Worm (Caenorhabditis elegans) whole organism, late embryonic: Measurements from ENCODE around the gene R07E3.1.

Experiments used
- T23F11.4 ChIP-seq: fragments of 200-800 bp; sonication (Bioruptor generic); optimal IDR thresholded peaks from 2 replicates; lab custom pipeline; 2018; ENCODE audit warnings: mild to moderate bottlenecking, missing genetic modification characterization, missing compliant biosample characterization
- ceh-19 ChIP-seq: fragments of 200-800 bp; sonication (Bioruptor generic); optimal IDR thresholded peaks from 2 replicates; lab custom pipeline; 2018; ENCODE audit warnings: mild to moderate bottlenecking, missing genetic modification characterization, missing compliant biosample characterization
- ceh-31 ChIP-seq: sonication (generic microtip); optimal IDR thresholded peaks from 2 replicates; lab custom pipeline; 2016; ENCODE audit warnings: missing genetic modification characterization, missing compliant biosample characterization
- ceh-9 ChIP-seq: sonication (generic microtip); optimal IDR thresholded peaks from 2 replicates; lab custom pipeline; 2016; ENCODE audit warnings: mild to moderate bottlenecking, missing genetic modification characterization, inconsistent platforms, missing compliant biosample characterization
- dmd-4 ChIP-seq: sonication (generic microtip); optimal IDR thresholded peaks from 2 replicates; lab custom pipeline; 2016; ENCODE audit warnings: borderline replicate concordance, missing genetic modification characterization, missing compliant biosample characterization
- elt-2 ChIP-seq: sonication (generic microtip); optimal IDR thresholded peaks from 2 replicates; lab custom pipeline; 2016; ENCODE audit warnings: missing genetic modification reagents, missing genetic modification characterization, missing compliant biosample characterization
- nhr-11 ChIP-seq: fragments of 150-350 bp; optimal IDR thresholded peaks from 2 replicates; lab custom pipeline; 2014; ENCODE audit warnings: missing biosample characterization, missing genetic modification characterization
- odd-2 ChIP-seq: sonication (generic microtip); optimal IDR thresholded peaks from 2 replicates; lab custom pipeline; 2017; ENCODE audit warnings: antibody characterized with exemption, mild to moderate bottlenecking, missing genetic modification characterization, missing compliant biosample characterization
- pha-4 ChIP-seq: fragments of 150-350 bp; optimal IDR thresholded peaks from 2 replicates; lab custom pipeline; 2018; ENCODE audit warnings: missing biosample characterization, missing genetic modification reagents, missing genetic modification characterization
- tbx-2 ChIP-seq: sonication (generic microtip); optimal IDR thresholded peaks from 2 replicates; lab custom pipeline; 2016; ENCODE audit warnings: missing genetic modification characterization, missing compliant biosample characterization
- unc-55 ChIP-seq: sonication (generic microtip); optimal IDR thresholded peaks from 2 replicates; lab custom pipeline; 2017; ENCODE audit warnings: missing biosample characterization, missing genetic modification reagents, missing genetic modification characterization

- no peak for TF ChIP-seq ceh-19 (GFP tag; lab: Kevin White, UChicago)
- no peak for TF ChIP-seq tbx-2 (tag; lab: Kevin White, UChicago)
- TF ChIP-seq T23F11.4 (GFP tag; lab: Kevin White, UChicago), result no peak
- TF ChIP-seq unc-55 (GFP tag; lab: Kevin White, UChicago), result no peak
- no peak for TF ChIP-seq elt-2 (tag; lab: Kevin White, UChicago)
- TF ChIP-seq ceh-9, result no peak
- no peak for TF ChIP-seq nhr-11 (tag; lab: Kevin White, UChicago)
- no peak for TF ChIP-seq odd-2 (tag; lab: Kevin White, UChicago)
- no peak for TF ChIP-seq dmd-4
- no peak for TF ChIP-seq pha-4 (tag; lab: Kevin White, UChicago)
- TF ChIP-seq ceh-31, result no peak
These were observed 13.5 kb downstream of the R07E3.1 start, which contains the start of gene acl-5 for ce11 chrX:10327323-10328022.
